Fruit fly (Drosophila melanogaster) whole organism, prepupa: ENCODE measurements around the gene scu.

Experiments used
- Blimp-1 ChIP-seq: fragments of 200-800 bp; sonication (Bioruptor generic); optimal IDR thresholded peaks from 3 replicates; lab custom pipeline; 2017; ENCODE audit warnings: missing biosample characterization, missing genetic modification characterization, mild to moderate bottlenecking, moderate library complexity, missing genetic modification reagents
- CG10631 ChIP-seq: fragments of 200-800 bp; sonication (Bioruptor generic); optimal IDR thresholded peaks from 2 replicates; lab custom pipeline; 2016; ENCODE audit warnings: missing biosample characterization, missing genetic modification characterization
- CG10669 ChIP-seq: fragments of 200-800 bp; sonication (Bioruptor generic); optimal IDR thresholded peaks from 3 replicates; lab custom pipeline; 2018; ENCODE audit warnings: missing biosample characterization, mild to moderate bottlenecking, missing genetic modification characterization, moderate library complexity
- CG11294 ChIP-seq: fragments of 200-800 bp; sonication (Bioruptor generic); IDR thresholded peaks from 2 replicates; pipeline ENCODE4 v1.3.6; 2022; ENCODE audit warnings: missing biosample characterization, missing genetic modification characterization
- CG11762 ChIP-seq: fragments of 200-800 bp; sonication (Bioruptor generic); optimal IDR thresholded peaks from 3 replicates; lab custom pipeline; 2016; ENCODE audit warnings: missing biosample characterization, missing genetic modification characterization; ENCODE audit not compliant: insufficient read depth
- CG11902 ChIP-seq: fragments of 200-800 bp; sonication (Bioruptor generic); optimal IDR thresholded peaks from 3 replicates; lab custom pipeline; 2016; ENCODE audit warnings: missing biosample characterization, missing genetic modification characterization
- CG15336 ChIP-seq: fragments of 200-800 bp; sonication (Bioruptor generic); IDR thresholded peaks from 2 replicates; pipeline ENCODE4 v1.3.6; 2022; ENCODE audit warnings: missing biosample characterization, missing genetic modification characterization
- CG1621 ChIP-seq: fragments of 200-800 bp; sonication (Bioruptor generic); optimal IDR thresholded peaks from 3 replicates; lab custom pipeline; 2018; ENCODE audit warnings: missing biosample characterization, mild to moderate bottlenecking, missing genetic modification characterization
- CG16779 ChIP-seq: fragments of 200-800 bp; sonication (Bioruptor generic); optimal IDR thresholded peaks from 3 replicates; lab custom pipeline; 2017; ENCODE audit warnings: missing biosample characterization, mild to moderate bottlenecking, missing genetic modification characterization
- CG3032 ChIP-seq: fragments of 200-800 bp; optimal IDR thresholded peaks from 2 replicates; lab custom pipeline; 2019; ENCODE audit warnings: missing biosample characterization, mild to moderate bottlenecking, missing genetic modification characterization, moderate library complexity
- CG32006 ChIP-seq: fragments of 200-800 bp; sonication (Bioruptor generic); optimal IDR thresholded peaks from 3 replicates; lab custom pipeline; 2017; ENCODE audit warnings: missing biosample characterization, mild to moderate bottlenecking, missing genetic modification characterization
- CG34406 ChIP-seq: fragments of 200-800 bp; sonication (Bioruptor generic); optimal IDR thresholded peaks from 3 replicates; lab custom pipeline; 2016; ENCODE audit warnings: missing biosample characterization, missing genetic modification characterization
- CG3919 ChIP-seq: fragments of 200-800 bp; sonication (Bioruptor generic); optimal IDR thresholded peaks from 3 replicates; lab custom pipeline; 2016; ENCODE audit warnings: missing biosample characterization, missing genetic modification characterization
- CG4318 ChIP-seq: fragments of 200-800 bp; sonication (Bioruptor generic); optimal IDR thresholded peaks from 3 replicates; lab custom pipeline; 2017; ENCODE audit warnings: missing biosample characterization, mild to moderate bottlenecking, missing genetic modification characterization
- CG6163 ChIP-seq: fragments of 200-800 bp; sonication (Bioruptor generic); IDR thresholded peaks from 3 replicates; pipeline ENCODE4 v1.3.6; 2022; ENCODE audit warnings: missing biosample characterization, missing genetic modification characterization
- CG6276 ChIP-seq: fragments of 200-800 bp; sonication (Bioruptor generic); optimal IDR thresholded peaks from 2 replicates; lab custom pipeline; 2017; ENCODE audit warnings: missing biosample characterization, mild to moderate bottlenecking, missing genetic modification characterization
- CG6792 ChIP-seq: fragments of 200-800 bp; sonication (Bioruptor generic); optimal IDR thresholded peaks from 3 replicates; lab custom pipeline; 2016; ENCODE audit warnings: missing biosample characterization, missing genetic modification characterization
- CG6808 ChIP-seq: fragments of 200-800 bp; sonication (Bioruptor generic); optimal IDR thresholded peaks from 3 replicates; lab custom pipeline; 2017; ENCODE audit warnings: missing biosample characterization, missing genetic modification characterization, mild to moderate bottlenecking, moderate library complexity, missing genetic modification reagents
- CG7368 ChIP-seq: fragments of 200-800 bp; sonication (Bioruptor generic); optimal IDR thresholded peaks from 3 replicates; lab custom pipeline; 2016; ENCODE audit warnings: missing biosample characterization, missing genetic modification characterization
- CG8119 ChIP-seq: fragments of 200-800 bp; sonication (Bioruptor generic); IDR thresholded peaks from 3 replicates; pipeline ENCODE4 v1.3.6; 2022; ENCODE audit warnings: missing biosample characterization, missing genetic modification characterization
- CG8319 ChIP-seq: fragments of 200-800 bp; sonication (Bioruptor generic); optimal IDR thresholded peaks from 3 replicates; lab custom pipeline; 2016; ENCODE audit warnings: missing biosample characterization, missing genetic modification characterization
- CG9139 ChIP-seq: fragments of 200-800 bp; sonication (Bioruptor generic); optimal IDR thresholded peaks from 3 replicates; lab custom pipeline; 2017; ENCODE audit warnings: missing biosample characterization, mild to moderate bottlenecking, missing genetic modification characterization
- Eip75B ChIP-seq: fragments of 200-800 bp; sonication (Bioruptor generic); optimal IDR thresholded peaks from 3 replicates; lab custom pipeline; 2016; ENCODE audit warnings: missing biosample characterization, missing genetic modification characterization
- Eip78C ChIP-seq: fragments of 200-800 bp; sonication (Bioruptor generic); peaks from one replicate; lab custom pipeline; 2016; ENCODE audit warnings: missing biosample characterization, missing genetic modification characterization
- Eip93F ChIP-seq: fragments of 200-800 bp; sonication (Bioruptor generic); optimal IDR thresholded peaks from 2 replicates; lab custom pipeline; 2016; ENCODE audit warnings: missing biosample characterization, mild to moderate bottlenecking, missing genetic modification characterization
- Ets21C ChIP-seq: fragments of 200-800 bp; sonication (Bioruptor generic); optimal IDR thresholded peaks from 3 replicates; lab custom pipeline; 2016; ENCODE audit warnings: missing biosample characterization, missing genetic modification characterization
- Ets96B ChIP-seq: fragments of 200-800 bp; optimal IDR thresholded peaks from 2 replicates; lab custom pipeline; 2019; ENCODE audit warnings: missing biosample characterization, mild to moderate bottlenecking, missing genetic modification characterization, moderate library complexity
- Gug ChIP-seq: fragments of 200-800 bp; sonication (Bioruptor generic); IDR thresholded peaks from 2 replicates; pipeline ENCODE4 v1.3.6; 2022; ENCODE audit warnings: missing biosample characterization, missing genetic modification characterization
- Hr38 ChIP-seq: sonication (Bioruptor generic); optimal IDR thresholded peaks from 2 replicates; lab custom pipeline; 2016; ENCODE audit warnings: missing biosample characterization, missing genetic modification characterization
- Hr39 ChIP-seq: fragments of 200-800 bp; sonication (Bioruptor generic); optimal IDR thresholded peaks from 2 replicates; lab custom pipeline; 2016; ENCODE audit warnings: missing biosample characterization, missing genetic modification characterization
- Hr4 ChIP-seq: fragments of 200-800 bp; sonication (Bioruptor generic); optimal IDR thresholded peaks from 3 replicates; lab custom pipeline; 2016; ENCODE audit warnings: missing biosample characterization, missing genetic modification characterization
- Met ChIP-seq: fragments of 200-800 bp; sonication (Bioruptor generic); optimal IDR thresholded peaks from 3 replicates; lab custom pipeline; 2016; ENCODE audit warnings: missing biosample characterization, missing genetic modification characterization
- OdsH ChIP-seq: fragments of 200-800 bp; sonication (Bioruptor generic); optimal IDR thresholded peaks from 3 replicates; lab custom pipeline; 2016; ENCODE audit warnings: missing biosample characterization, missing genetic modification characterization
- Smox ChIP-seq: fragments of 200-800 bp; sonication (Bioruptor generic); optimal IDR thresholded peaks from 3 replicates; lab custom pipeline; 2016; ENCODE audit warnings: missing biosample characterization, missing genetic modification characterization
- Sox102F ChIP-seq: fragments of 200-800 bp; sonication (Bioruptor generic); optimal IDR thresholded peaks from 2 replicates; lab custom pipeline; 2016; ENCODE audit warnings: missing biosample characterization, mild to moderate bottlenecking, missing genetic modification characterization
- Sox14 ChIP-seq: fragments of 200-800 bp; sonication (Bioruptor generic); optimal IDR thresholded peaks from 3 replicates; lab custom pipeline; 2016; ENCODE audit warnings: missing biosample characterization, missing genetic modification characterization
- Sox15 ChIP-seq: fragments of 200-800 bp; sonication (Bioruptor generic); optimal IDR thresholded peaks from 3 replicates; lab custom pipeline; 2016; ENCODE audit warnings: missing biosample characterization, missing genetic modification characterization
- acj6 ChIP-seq: fragments of 200-800 bp; sonication (Bioruptor generic); optimal IDR thresholded peaks from 3 replicates; lab custom pipeline; 2016; ENCODE audit warnings: missing biosample characterization, missing genetic modification characterization
- cyc ChIP-seq: fragments of 200-800 bp; sonication (Bioruptor generic); optimal IDR thresholded peaks from 3 replicates; lab custom pipeline; 2016; ENCODE audit warnings: missing biosample characterization, missing genetic modification characterization
- dac ChIP-seq: fragments of 200-800 bp; sonication (Bioruptor generic); optimal IDR thresholded peaks from 2 replicates; lab custom pipeline; 2017; ENCODE audit warnings: missing biosample characterization, mild to moderate bottlenecking, missing genetic modification characterization
- eg ChIP-seq: fragments of 200-800 bp; sonication (Bioruptor generic); IDR thresholded peaks from 3 replicates; pipeline ENCODE4 v1.3.6; 2022; ENCODE audit warnings: missing biosample characterization, missing genetic modification characterization
- fd59A ChIP-seq: fragments of 200-800 bp; sonication (Bioruptor generic); optimal IDR thresholded peaks from 2 replicates; lab custom pipeline; 2017; ENCODE audit warnings: missing biosample characterization, mild to moderate bottlenecking, missing genetic modification characterization, missing genetic modification reagents
- fkh ChIP-seq: fragments of 200-800 bp; sonication (Bioruptor generic); optimal IDR thresholded peaks from 3 replicates; lab custom pipeline; 2017; ENCODE audit warnings: missing biosample characterization, mild to moderate bottlenecking, missing genetic modification characterization, moderate library complexity
- lz ChIP-seq: fragments of 200-800 bp; sonication (Bioruptor generic); optimal IDR thresholded peaks from 3 replicates; lab custom pipeline; 2016; ENCODE audit warnings: missing biosample characterization, missing genetic modification characterization
- net ChIP-seq: fragments of 200-800 bp; sonication (Bioruptor generic); optimal IDR thresholded peaks from 3 replicates; lab custom pipeline; 2016; ENCODE audit warnings: missing biosample characterization, missing genetic modification characterization
- pdm3 ChIP-seq: fragments of 200-800 bp; sonication (Bioruptor generic); optimal IDR thresholded peaks from 3 replicates; lab custom pipeline; 2016; ENCODE audit warnings: missing biosample characterization, missing genetic modification characterization
- salr ChIP-seq, 2 experiments: fragments of 200-800 bp; sonication (Bioruptor generic); optimal IDR thresholded peaks; 3 replicates each; lab custom pipeline; 2016 to 2018; ENCODE audit warnings: missing biosample characterization in 2 of 2, missing genetic modification characterization in 2 of 2, mild to moderate bottlenecking in 1 of 2
- spab ChIP-seq: fragments of 200-800 bp; sonication (Bioruptor generic); optimal IDR thresholded peaks from 2 replicates; lab custom pipeline; 2017; ENCODE audit warnings: missing biosample characterization, mild to moderate bottlenecking, missing genetic modification characterization, missing genetic modification reagents
- ss ChIP-seq, 2 experiments: fragments of 200-800 bp; sonication (Bioruptor generic); optimal IDR thresholded peaks; 2 replicates in 1 of 2; 3 replicates in 1 of 2; lab custom pipeline; 2017 to 2018; ENCODE audit warnings: mild to moderate bottlenecking in 2 of 2, missing biosample characterization in 2 of 2, missing genetic modification characterization in 2 of 2, moderate library complexity in 1 of 2
- svp ChIP-seq: fragments of 200-800 bp; sonication (Bioruptor generic); peaks from one replicate; lab custom pipeline; 2016; ENCODE audit warnings: missing biosample characterization, missing genetic modification characterization
- topi ChIP-seq: fragments of 200-800 bp; sonication (Bioruptor generic); optimal IDR thresholded peaks from 3 replicates; lab custom pipeline; 2016; ENCODE audit warnings: missing biosample characterization, missing genetic modification characterization
- vri ChIP-seq: fragments of 200-800 bp; sonication (Bioruptor generic); optimal IDR thresholded peaks from 3 replicates; lab custom pipeline; 2016; ENCODE audit warnings: missing biosample characterization, mild to moderate bottlenecking, missing genetic modification characterization

Gene scu

dm6 chrX:18091159-18091676 lies at the start of gene scu:
Gene scu, plus strand, starts transcription at chrX:18091259.
- TF ChIP-seq OdsH (GFP tag; lab: Kevin White, UChicago), result no peak
- TF ChIP-seq CG6792 (GFP tag; lab: Kevin White, UChicago), result no peak
- TF ChIP-seq acj6 (GFP tag; lab: Kevin White, UChicago), result no peak
- TF ChIP-seq CG16779, result peak; percentile 90
- peak; percentile 73 for TF ChIP-seq spab (GFP tag; lab: Kevin White, UChicago)
- no peak for TF ChIP-seq Hr38 (GFP tag; lab: Kevin White, UChicago)
- TF ChIP-seq Eip93F (GFP tag; lab: Kevin White, UChicago), result no peak
- peak; percentile 60 for TF ChIP-seq CG3919 (GFP tag; lab: Kevin White, UChicago)
- TF ChIP-seq vri (GFP tag; lab: Kevin White, UChicago), result peak; percentile 73
- TF ChIP-seq svp (GFP tag; lab: Kevin White, UChicago), result peak; percentile 88
- TF ChIP-seq Met (GFP tag; lab: Kevin White, UChicago), result peak; percentile 7
- no peak for TF ChIP-seq CG10631 (GFP tag; lab: Kevin White, UChicago)
- TF ChIP-seq CG34406 (GFP tag; lab: Kevin White, UChicago), result no peak
- peak; percentile 79 for TF ChIP-seq Eip78C (GFP tag; lab: Kevin White, UChicago)
- no peak for TF ChIP-seq fd59A
- TF ChIP-seq Smox (GFP tag; lab: Kevin White, UChicago), result no peak
- TF ChIP-seq CG8319 (GFP tag; lab: Kevin White, UChicago), result peak; percentile 15
- TF ChIP-seq cyc (GFP tag; lab: Kevin White, UChicago), result no peak
- TF ChIP-seq Sox15 (GFP tag; lab: Kevin White, UChicago), result no peak
- TF ChIP-seq CG7368 (GFP tag; lab: Kevin White, UChicago), result peak; percentile 36
- peak; percentile 65; the same call in 1 of the 3 replicates for TF ChIP-seq eg
- TF ChIP-seq CG9139 (GFP tag; lab: Kevin White, UChicago), result peak; percentile 94
- no peak for TF ChIP-seq CG11902 (GFP tag; lab: Kevin White, UChicago)
- no peak for TF ChIP-seq Hr4
- TF ChIP-seq Ets21C (GFP tag; lab: Kevin White, UChicago), result no peak
- TF ChIP-seq Blimp-1, result peak; percentile 49
- TF ChIP-seq lz (GFP tag; lab: Kevin White, UChicago), result no peak
- peak; percentile 78 for TF ChIP-seq CG1621 (tag; lab: Kevin White, UChicago)
- TF ChIP-seq net (GFP tag; lab: Kevin White, UChicago), result peak; percentile 73
- peak; percentile 57 for TF ChIP-seq Ets96B
- peak; percentile 43; the same call in 1 of the 2 replicates for TF ChIP-seq Gug
- no peak for TF ChIP-seq pdm3
- peak; percentile 42 for TF ChIP-seq CG3032
- peak; percentile 94 for TF ChIP-seq CG6276 (GFP tag; lab: Kevin White, UChicago)
- TF ChIP-seq ss (GFP tag; optimal IDR thresholded peaks at IDR 0.05; lab: Kevin White, UChicago), result peak; percentile 95 to 97
- peak; percentile 71 for TF ChIP-seq CG10669 (GFP tag; lab: Kevin White, UChicago)
- TF ChIP-seq CG4318 (GFP tag; lab: Kevin White, UChicago), result no peak
- TF ChIP-seq CG11294 (GFP tag; lab: Robert Waterston, UW), result no peak
- peak; percentile 43 for TF ChIP-seq CG11762
- TF ChIP-seq fkh (GFP tag; lab: Kevin White, UChicago), result no peak
- TF ChIP-seq Sox14 (GFP tag; lab: Kevin White, UChicago), result peak; percentile 54
- TF ChIP-seq Sox102F (GFP tag; lab: Kevin White, UChicago), result peak; percentile 35
- TF ChIP-seq Hr39 (GFP tag; lab: Kevin White, UChicago), result no peak
- no peak; the same call in 2 of the 3 replicates for TF ChIP-seq CG6163
- TF ChIP-seq CG15336, result peak; percentile 59
- TF ChIP-seq dac (GFP tag; lab: Kevin White, UChicago), result peak; percentile 39
- peak; percentile 89 for TF ChIP-seq CG6808
- peak in 1 of 2 experiments; percentile 49 for TF ChIP-seq salr (GFP tag; optimal IDR thresholded peaks at IDR 0.05; lab: Kevin White, UChicago)
- TF ChIP-seq CG32006, result peak; percentile 37
- TF ChIP-seq topi, result peak; percentile 9
- TF ChIP-seq CG8119 (GFP tag; lab: Robert Waterston, UW), result peak; percentile 78
- TF ChIP-seq Eip75B (GFP tag; lab: Kevin White, UChicago), result peak; percentile 45
